Worm (Caenorhabditis elegans): ENCODE data around the gene F48D6.4.

- TF ChIP-seq zag-1 (tag; optimal IDR thresholded peaks at IDR 0.05): no peak
- no peak for TF ChIP-seq elt-3 (tag; optimal IDR thresholded peaks at IDR 0.05)
- TF ChIP-seq nhr-43 (tag; optimal IDR thresholded peaks at IDR 0.05; ENCODE audit: poor library complexity, severe bottlenecking): no peak
- no peak for TF ChIP-seq aly-2 (tag; optimal IDR thresholded peaks at IDR 0.05)
- TF ChIP-seq ZK546.5 (tag; optimal IDR thresholded peaks at IDR 0.05): no peak
- no peak for TF ChIP-seq ceh-16 (tag; optimal IDR thresholded peaks at IDR 0.05)
- TF ChIP-seq ama-1 (optimal IDR thresholded peaks at IDR 0.05): no peak
- no peak for TF ChIP-seq nhr-12 (tag; optimal IDR thresholded peaks at IDR 0.05)
- no peak for TF ChIP-seq nhr-28 (tag; optimal IDR thresholded peaks at IDR 0.05)
- no peak for TF ChIP-seq tbx-2 (tag; optimal IDR thresholded peaks at IDR 0.05)
- no peak for TF ChIP-seq fkh-2 (tag; optimal IDR thresholded peaks at IDR 0.05)
- TF ChIP-seq R02D3.7 (tag; optimal IDR thresholded peaks at IDR 0.05): no peak
Measured at ce11 chrX:4265283-4265907, 18.4 kb upstream of the F48D6.4 start, which contains the start of gene coel-1.
